Fruit fly (Drosophila melanogaster) whole organism, prepupa: Measurements from ENCODE around the gene STUB1.

ENCODE experiments used
- Blimp-1 ChIP-seq: fragments of 200-800 bp; sonication (Bioruptor generic); optimal IDR thresholded peaks from 3 replicates; lab custom pipeline; 2017; ENCODE audit warnings: missing biosample characterization, missing genetic modification characterization, mild to moderate bottlenecking, moderate library complexity, missing genetic modification reagents
- CG10631 ChIP-seq: fragments of 200-800 bp; sonication (Bioruptor generic); optimal IDR thresholded peaks from 2 replicates; lab custom pipeline; 2016; ENCODE audit warnings: missing biosample characterization, missing genetic modification characterization
- CG10669 ChIP-seq: fragments of 200-800 bp; sonication (Bioruptor generic); optimal IDR thresholded peaks from 3 replicates; lab custom pipeline; 2018; ENCODE audit warnings: missing biosample characterization, mild to moderate bottlenecking, missing genetic modification characterization, moderate library complexity
- CG11294 ChIP-seq: fragments of 200-800 bp; sonication (Bioruptor generic); IDR thresholded peaks from 2 replicates; pipeline ENCODE4 v1.3.6; 2022; ENCODE audit warnings: missing biosample characterization, missing genetic modification characterization
- CG11762 ChIP-seq: fragments of 200-800 bp; sonication (Bioruptor generic); optimal IDR thresholded peaks from 3 replicates; lab custom pipeline; 2016; ENCODE audit warnings: missing biosample characterization, missing genetic modification characterization; ENCODE audit not compliant: insufficient read depth
- CG11902 ChIP-seq: fragments of 200-800 bp; sonication (Bioruptor generic); optimal IDR thresholded peaks from 3 replicates; lab custom pipeline; 2016; ENCODE audit warnings: missing biosample characterization, missing genetic modification characterization
- CG15336 ChIP-seq: fragments of 200-800 bp; sonication (Bioruptor generic); IDR thresholded peaks from 2 replicates; pipeline ENCODE4 v1.3.6; 2022; ENCODE audit warnings: missing biosample characterization, missing genetic modification characterization
- CG1621 ChIP-seq: fragments of 200-800 bp; sonication (Bioruptor generic); optimal IDR thresholded peaks from 3 replicates; lab custom pipeline; 2018; ENCODE audit warnings: missing biosample characterization, mild to moderate bottlenecking, missing genetic modification characterization
- CG16779 ChIP-seq: fragments of 200-800 bp; sonication (Bioruptor generic); optimal IDR thresholded peaks from 3 replicates; lab custom pipeline; 2017; ENCODE audit warnings: missing biosample characterization, mild to moderate bottlenecking, missing genetic modification characterization
- CG31627 ChIP-seq: fragments of 200-800 bp; sonication (Bioruptor generic); optimal IDR thresholded peaks from 3 replicates; lab custom pipeline; 2016; ENCODE audit warnings: missing biosample characterization, missing genetic modification characterization
- CG32006 ChIP-seq: fragments of 200-800 bp; sonication (Bioruptor generic); optimal IDR thresholded peaks from 3 replicates; lab custom pipeline; 2017; ENCODE audit warnings: missing biosample characterization, mild to moderate bottlenecking, missing genetic modification characterization
- CG34406 ChIP-seq: fragments of 200-800 bp; sonication (Bioruptor generic); optimal IDR thresholded peaks from 3 replicates; lab custom pipeline; 2016; ENCODE audit warnings: missing biosample characterization, missing genetic modification characterization
- CG3919 ChIP-seq: fragments of 200-800 bp; sonication (Bioruptor generic); optimal IDR thresholded peaks from 3 replicates; lab custom pipeline; 2016; ENCODE audit warnings: missing biosample characterization, missing genetic modification characterization
- CG6163 ChIP-seq: fragments of 200-800 bp; sonication (Bioruptor generic); IDR thresholded peaks from 3 replicates; pipeline ENCODE4 v1.3.6; 2022; ENCODE audit warnings: missing biosample characterization, missing genetic modification characterization
- CG6276 ChIP-seq: fragments of 200-800 bp; sonication (Bioruptor generic); optimal IDR thresholded peaks from 2 replicates; lab custom pipeline; 2017; ENCODE audit warnings: missing biosample characterization, mild to moderate bottlenecking, missing genetic modification characterization
- CG6792 ChIP-seq: fragments of 200-800 bp; sonication (Bioruptor generic); optimal IDR thresholded peaks from 3 replicates; lab custom pipeline; 2016; ENCODE audit warnings: missing biosample characterization, missing genetic modification characterization
- CG6808 ChIP-seq: fragments of 200-800 bp; sonication (Bioruptor generic); optimal IDR thresholded peaks from 3 replicates; lab custom pipeline; 2017; ENCODE audit warnings: missing biosample characterization, missing genetic modification characterization, mild to moderate bottlenecking, moderate library complexity, missing genetic modification reagents
- CG6854 ChIP-seq: fragments of 200-800 bp; sonication (Bioruptor generic); optimal IDR thresholded peaks from 2 replicates; lab custom pipeline; 2017; ENCODE audit warnings: missing biosample characterization, mild to moderate bottlenecking, missing genetic modification characterization
- CG8119 ChIP-seq: fragments of 200-800 bp; sonication (Bioruptor generic); IDR thresholded peaks from 3 replicates; pipeline ENCODE4 v1.3.6; 2022; ENCODE audit warnings: missing biosample characterization, missing genetic modification characterization
- CG8319 ChIP-seq: fragments of 200-800 bp; sonication (Bioruptor generic); optimal IDR thresholded peaks from 3 replicates; lab custom pipeline; 2016; ENCODE audit warnings: missing biosample characterization, missing genetic modification characterization
- CG8632 ChIP-seq: fragments of 200-800 bp; sonication (Bioruptor generic); optimal IDR thresholded peaks from 3 replicates; lab custom pipeline; 2016; ENCODE audit warnings: missing biosample characterization, missing genetic modification characterization
- Eip75B ChIP-seq: fragments of 200-800 bp; sonication (Bioruptor generic); optimal IDR thresholded peaks from 3 replicates; lab custom pipeline; 2016; ENCODE audit warnings: missing biosample characterization, missing genetic modification characterization
- Eip78C ChIP-seq: fragments of 200-800 bp; sonication (Bioruptor generic); peaks from one replicate; lab custom pipeline; 2016; ENCODE audit warnings: missing biosample characterization, missing genetic modification characterization
- Eip93F ChIP-seq: fragments of 200-800 bp; sonication (Bioruptor generic); optimal IDR thresholded peaks from 2 replicates; lab custom pipeline; 2016; ENCODE audit warnings: missing biosample characterization, mild to moderate bottlenecking, missing genetic modification characterization
- Ets21C ChIP-seq: fragments of 200-800 bp; sonication (Bioruptor generic); optimal IDR thresholded peaks from 3 replicates; lab custom pipeline; 2016; ENCODE audit warnings: missing biosample characterization, missing genetic modification characterization
- Gug ChIP-seq: fragments of 200-800 bp; sonication (Bioruptor generic); IDR thresholded peaks from 2 replicates; pipeline ENCODE4 v1.3.6; 2022; ENCODE audit warnings: missing biosample characterization, missing genetic modification characterization
- Hr38 ChIP-seq: sonication (Bioruptor generic); optimal IDR thresholded peaks from 2 replicates; lab custom pipeline; 2016; ENCODE audit warnings: missing biosample characterization, missing genetic modification characterization
- Hr39 ChIP-seq: fragments of 200-800 bp; sonication (Bioruptor generic); optimal IDR thresholded peaks from 2 replicates; lab custom pipeline; 2016; ENCODE audit warnings: missing biosample characterization, missing genetic modification characterization
- Hr4 ChIP-seq: fragments of 200-800 bp; sonication (Bioruptor generic); optimal IDR thresholded peaks from 3 replicates; lab custom pipeline; 2016; ENCODE audit warnings: missing biosample characterization, missing genetic modification characterization
- Lpt ChIP-seq: fragments of 200-800 bp; sonication (Bioruptor generic); optimal IDR thresholded peaks from 3 replicates; lab custom pipeline; 2016; ENCODE audit warnings: missing biosample characterization, missing genetic modification characterization
- Met ChIP-seq: fragments of 200-800 bp; sonication (Bioruptor generic); optimal IDR thresholded peaks from 3 replicates; lab custom pipeline; 2016; ENCODE audit warnings: missing biosample characterization, missing genetic modification characterization
- Smox ChIP-seq: fragments of 200-800 bp; sonication (Bioruptor generic); optimal IDR thresholded peaks from 3 replicates; lab custom pipeline; 2016; ENCODE audit warnings: missing biosample characterization, missing genetic modification characterization
- Sox102F ChIP-seq: fragments of 200-800 bp; sonication (Bioruptor generic); optimal IDR thresholded peaks from 2 replicates; lab custom pipeline; 2016; ENCODE audit warnings: missing biosample characterization, mild to moderate bottlenecking, missing genetic modification characterization
- Sox14 ChIP-seq: fragments of 200-800 bp; sonication (Bioruptor generic); optimal IDR thresholded peaks from 3 replicates; lab custom pipeline; 2016; ENCODE audit warnings: missing biosample characterization, missing genetic modification characterization
- Sox15 ChIP-seq: fragments of 200-800 bp; sonication (Bioruptor generic); optimal IDR thresholded peaks from 3 replicates; lab custom pipeline; 2016; ENCODE audit warnings: missing biosample characterization, missing genetic modification characterization
- achi ChIP-seq: fragments of 200-800 bp; sonication (Bioruptor generic); optimal IDR thresholded peaks from 3 replicates; lab custom pipeline; 2016; ENCODE audit warnings: missing biosample characterization, missing genetic modification characterization
- acj6 ChIP-seq: fragments of 200-800 bp; sonication (Bioruptor generic); optimal IDR thresholded peaks from 3 replicates; lab custom pipeline; 2016; ENCODE audit warnings: missing biosample characterization, missing genetic modification characterization
- eg ChIP-seq: fragments of 200-800 bp; sonication (Bioruptor generic); IDR thresholded peaks from 3 replicates; pipeline ENCODE4 v1.3.6; 2022; ENCODE audit warnings: missing biosample characterization, missing genetic modification characterization
- fd59A ChIP-seq: fragments of 200-800 bp; sonication (Bioruptor generic); optimal IDR thresholded peaks from 2 replicates; lab custom pipeline; 2017; ENCODE audit warnings: missing biosample characterization, mild to moderate bottlenecking, missing genetic modification characterization, missing genetic modification reagents
- fd85E ChIP-seq: fragments of 200-800 bp; sonication (Bioruptor generic); optimal IDR thresholded peaks from 3 replicates; lab custom pipeline; 2016; ENCODE audit warnings: missing biosample characterization, missing genetic modification characterization
- fkh ChIP-seq: fragments of 200-800 bp; sonication (Bioruptor generic); optimal IDR thresholded peaks from 3 replicates; lab custom pipeline; 2017; ENCODE audit warnings: missing biosample characterization, mild to moderate bottlenecking, missing genetic modification characterization, moderate library complexity
- lz ChIP-seq: fragments of 200-800 bp; sonication (Bioruptor generic); optimal IDR thresholded peaks from 3 replicates; lab custom pipeline; 2016; ENCODE audit warnings: missing biosample characterization, missing genetic modification characterization
- net ChIP-seq: fragments of 200-800 bp; sonication (Bioruptor generic); optimal IDR thresholded peaks from 3 replicates; lab custom pipeline; 2016; ENCODE audit warnings: missing biosample characterization, missing genetic modification characterization
- pdm3 ChIP-seq: fragments of 200-800 bp; sonication (Bioruptor generic); optimal IDR thresholded peaks from 3 replicates; lab custom pipeline; 2016; ENCODE audit warnings: missing biosample characterization, missing genetic modification characterization
- salr ChIP-seq, 2 experiments: fragments of 200-800 bp; sonication (Bioruptor generic); optimal IDR thresholded peaks; 3 replicates each; lab custom pipeline; 2016 to 2018; ENCODE audit warnings: missing biosample characterization in 2 of 2, missing genetic modification characterization in 2 of 2, mild to moderate bottlenecking in 1 of 2
- spab ChIP-seq: fragments of 200-800 bp; sonication (Bioruptor generic); optimal IDR thresholded peaks from 2 replicates; lab custom pipeline; 2017; ENCODE audit warnings: missing biosample characterization, mild to moderate bottlenecking, missing genetic modification characterization, missing genetic modification reagents
- ss ChIP-seq, 2 experiments: fragments of 200-800 bp; sonication (Bioruptor generic); optimal IDR thresholded peaks; 2 replicates in 1 of 2; 3 replicates in 1 of 2; lab custom pipeline; 2017 to 2018; ENCODE audit warnings: mild to moderate bottlenecking in 2 of 2, missing biosample characterization in 2 of 2, missing genetic modification characterization in 2 of 2, moderate library complexity in 1 of 2
- svp ChIP-seq: fragments of 200-800 bp; sonication (Bioruptor generic); peaks from one replicate; lab custom pipeline; 2016; ENCODE audit warnings: missing biosample characterization, missing genetic modification characterization
- topi ChIP-seq: fragments of 200-800 bp; sonication (Bioruptor generic); optimal IDR thresholded peaks from 3 replicates; lab custom pipeline; 2016; ENCODE audit warnings: missing biosample characterization, missing genetic modification characterization
- vri ChIP-seq: fragments of 200-800 bp; sonication (Bioruptor generic); optimal IDR thresholded peaks from 3 replicates; lab custom pipeline; 2016; ENCODE audit warnings: missing biosample characterization, mild to moderate bottlenecking, missing genetic modification characterization

STUB1 gene

DNA sequence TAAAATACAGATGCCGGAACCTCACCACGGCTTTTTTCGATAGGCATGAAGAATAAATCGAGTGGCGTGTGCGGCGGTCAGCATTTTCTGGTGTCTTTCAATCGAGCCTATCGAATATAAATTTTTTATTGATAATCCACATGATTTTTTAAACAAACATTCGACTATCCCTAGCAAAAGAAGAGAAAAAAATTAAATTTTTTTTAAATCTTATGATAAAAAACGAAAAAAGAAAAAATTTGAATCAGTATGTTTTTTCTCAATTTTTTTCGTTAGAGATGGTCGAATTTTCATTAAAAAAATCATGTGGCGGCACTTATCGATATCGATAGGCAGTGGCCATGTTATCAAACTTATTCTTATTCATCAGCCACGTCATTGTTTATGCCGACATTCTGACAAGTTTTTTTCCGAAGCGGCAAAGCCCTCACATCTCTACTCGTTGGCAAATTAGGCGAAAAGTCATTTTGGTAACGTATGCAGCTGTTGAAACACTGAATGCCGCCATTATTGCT, 10.8 kb upstream of the STUB1 start, which contains the start of the genes SmB and KdelR (continued):
- no peak for TF ChIP-seq eg (GFP tag; lab: Robert Waterston, UW)
- TF ChIP-seq CG8119 (GFP tag; lab: Robert Waterston, UW): no peak
- no peak for TF ChIP-seq pdm3 (GFP tag; lab: Kevin White, UChicago)
- no peak for TF ChIP-seq net (GFP tag; lab: Kevin White, UChicago)

- TF ChIP-seq Sox14 (peak; percentile 22), Smox (GFP tag; lab: Kevin White, UChicago) (no peak), CG31627 (GFP tag; lab: Kevin White, UChicago) (peak; percentile 16), spab (GFP tag; lab: Kevin White, UChicago) (no peak), topi (GFP tag; lab: Kevin White, UChicago) (peak; percentile 45), lz (GFP tag; lab: Kevin White, UChicago) (peak; percentile 65), acj6 (GFP tag; lab: Kevin White, UChicago) (peak; percentile 37), pdm3 (GFP tag; lab: Kevin White, UChicago) (no peak), eg (GFP tag; lab: Robert Waterston, UW) (no peak; the same call in 2 of the 3 replicates), Hr4 (GFP tag; lab: Kevin White, UChicago) (no peak), CG10631 (no peak), fkh (GFP tag; lab: Kevin White, UChicago) (no peak), CG11294 (GFP tag; lab: Robert Waterston, UW) (no peak), CG16779 (tag; lab: Kevin White, UChicago) (no peak), Blimp-1 (GFP tag; lab: Kevin White, UChicago) (no peak), CG6163 (peak; percentile 31; the same call in 1 of the 3 replicates), CG34406 (no peak), CG8319 (GFP tag; lab: Kevin White, UChicago) (no peak), Ets21C (GFP tag; lab: Kevin White, UChicago) (no peak), fd85E (GFP tag; lab: Kevin White, UChicago) (no peak), Hr38 (no peak), CG6276 (GFP tag; lab: Kevin White, UChicago) (no peak), net (GFP tag; lab: Kevin White, UChicago) (no peak), CG11762 (GFP tag; lab: Kevin White, UChicago) (peak; percentile 35), Sox15 (peak; percentile 7), CG10669 (GFP tag; lab: Kevin White, UChicago) (no peak), achi (GFP tag; lab: Kevin White, UChicago) (no peak), Hr39 (GFP tag; lab: Kevin White, UChicago) (peak; percentile 15), Lpt (GFP tag; lab: Kevin White, UChicago) (peak; percentile 4), Eip75B (GFP tag; lab: Kevin White, UChicago) (no peak), CG6808 (GFP tag; lab: Kevin White, UChicago) (no peak), CG3919 (GFP tag; lab: Kevin White, UChicago) (no peak), Met (no peak), vri (GFP tag; lab: Kevin White, UChicago) (no peak), Eip93F (no peak), Sox102F (GFP tag; lab: Kevin White, UChicago) (no peak), CG6854 (GFP tag; lab: Kevin White, UChicago) (no peak), Eip78C (GFP tag; lab: Kevin White, UChicago) (peak; percentile 82), CG6792 (GFP tag; lab: Kevin White, UChicago) (peak; percentile 35), CG15336 (GFP tag; lab: Robert Waterston, UW) (peak; percentile 69), salr (GFP tag; optimal IDR thresholded peaks at IDR 0.05; lab: Kevin White, UChicago) (no peak), CG8632 (GFP tag; lab: Kevin White, UChicago) (no peak), svp (GFP tag; lab: Kevin White, UChicago) (no peak), Gug (0 out of 2 replicates have a peak, but pooled peaks have one; percentile 9), fd59A (no peak), CG32006 (no peak), CG1621 (tag; lab: Kevin White, UChicago) (no peak), ss (GFP tag; optimal IDR thresholded peaks at IDR 0.05; lab: Kevin White, UChicago) (peak in 1 of 2 experiments; percentile 1), CG11902 (GFP tag; lab: Kevin White, UChicago) (no peak)
Observed at dm6 chr2L:10428528-10428927, 8.8 kb upstream of the STUB1 start, which contains the start of gene CG5188. TSS of gene CG5188 (plus strand) at chr2L:10428829.
